Fruit fly (Drosophila melanogaster) whole organism, embryonic: ENCODE results near the gene Rpn10.

Experiments
- Asciz ChIP-seq: fragments of 200-800 bp; sonication (Bioruptor generic); optimal IDR thresholded peaks from 2 replicates; lab custom pipeline; 2017; ENCODE audit warnings: missing biosample characterization, mild to moderate bottlenecking, missing genetic modification characterization, missing genetic modification reagents
- Atf6 ChIP-seq: fragments of 200-800 bp; sonication (Bioruptor generic); IDR thresholded peaks from 2 replicates; pipeline ENCODE4 v1.3.6; 2022; ENCODE audit warnings: missing biosample characterization, missing genetic modification characterization
- B-H1 ChIP-seq: fragments of 200-800 bp; sonication (Bioruptor generic); IDR thresholded peaks from 3 replicates; pipeline ENCODE4 v1.3.6; 2022; ENCODE audit warnings: missing biosample characterization, missing genetic modification characterization
- Bteb2 ChIP-seq: fragments of 200-800 bp; sonication (Bioruptor generic); optimal IDR thresholded peaks from 2 replicates; lab custom pipeline; 2016; ENCODE audit warnings: missing biosample characterization, missing genetic modification characterization
- CG10274 ChIP-seq: fragments of 200-800 bp; sonication (Bioruptor generic); optimal IDR thresholded peaks from 3 replicates; lab custom pipeline; 2017; ENCODE audit warnings: missing biosample characterization, mild to moderate bottlenecking, missing genetic modification characterization
- CG10654 ChIP-seq: fragments of 200-800 bp; sonication (Bioruptor generic); optimal IDR thresholded peaks from 2 replicates; lab custom pipeline; 2016; ENCODE audit warnings: missing biosample characterization, missing genetic modification characterization
- CG10979 ChIP-seq: fragments of 200-800 bp; sonication (Bioruptor generic); optimal IDR thresholded peaks from 2 replicates; lab custom pipeline; 2018; ENCODE audit warnings: missing biosample characterization, mild to moderate bottlenecking, missing genetic modification characterization, moderate library complexity
- CG11085 ChIP-seq: fragments of 200-800 bp; sonication (Bioruptor generic); IDR thresholded peaks from 2 replicates; pipeline ENCODE4 v1.3.6; 2022; ENCODE audit warnings: missing biosample characterization, missing genetic modification characterization
- CG11398 ChIP-seq: fragments of 200-800 bp; sonication (Bioruptor generic); optimal IDR thresholded peaks from 2 replicates; lab custom pipeline; 2016; ENCODE audit warnings: missing biosample characterization, missing genetic modification characterization
- CG11456 ChIP-seq: fragments of 200-800 bp; sonication (Bioruptor generic); IDR thresholded peaks from 3 replicates; pipeline ENCODE4 v1.3.6; 2022; ENCODE audit warnings: missing biosample characterization, missing genetic modification characterization
- CG12155 ChIP-seq: fragments of 200-800 bp; sonication (Bioruptor generic); optimal IDR thresholded peaks from 3 replicates; lab custom pipeline; 2016; ENCODE audit warnings: missing biosample characterization, missing genetic modification characterization
- CG12236 ChIP-seq: fragments of 200-800 bp; sonication (Bioruptor generic); optimal IDR thresholded peaks from 2 replicates; lab custom pipeline; 2016; ENCODE audit warnings: missing biosample characterization, missing genetic modification characterization
- CG12391 ChIP-seq: fragments of 200-800 bp; sonication (Bioruptor generic); optimal IDR thresholded peaks from 3 replicates; lab custom pipeline; 2018; ENCODE audit warnings: missing biosample characterization, mild to moderate bottlenecking, missing genetic modification characterization, moderate library complexity
- CG12769 ChIP-seq: fragments of 200-800 bp; sonication (Bioruptor generic); optimal IDR thresholded peaks from 2 replicates; lab custom pipeline; 2019; ENCODE audit warnings: missing biosample characterization, mild to moderate bottlenecking, missing genetic modification characterization, moderate library complexity
- CG13287 ChIP-seq: fragments of 200-800 bp; sonication (Bioruptor generic); IDR thresholded peaks from 2 replicates; pipeline ENCODE4 v1.3.6; 2022; ENCODE audit warnings: missing biosample characterization, missing genetic modification characterization; ENCODE audit not compliant: partially characterized antibody
- CG15696 ChIP-seq: fragments of 200-800 bp; sonication (Bioruptor generic); optimal IDR thresholded peaks from 2 replicates; lab custom pipeline; 2019; ENCODE audit warnings: missing biosample characterization, mild to moderate bottlenecking, missing genetic modification characterization, moderate library complexity
- CG17328 ChIP-seq: fragments of 200-800 bp; sonication (Bioruptor generic); IDR thresholded peaks from 2 replicates; pipeline ENCODE4 v1.3.6; 2022; ENCODE audit warnings: missing biosample characterization, missing genetic modification characterization
- CG17385 ChIP-seq: fragments of 200-800 bp; sonication (Bioruptor generic); optimal IDR thresholded peaks from 3 replicates; lab custom pipeline; 2018; ENCODE audit warnings: missing biosample characterization, mild to moderate bottlenecking, missing genetic modification characterization
- CG17912 ChIP-seq: fragments of 200-800 bp; sonication (Bioruptor generic); optimal IDR thresholded peaks from 2 replicates; lab custom pipeline; 2018; ENCODE audit warnings: missing biosample characterization, mild to moderate bottlenecking, missing genetic modification characterization
- CG2199 ChIP-seq: fragments of 200-800 bp; sonication (Bioruptor generic); IDR thresholded peaks from 3 replicates; pipeline ENCODE4 v1.3.6; 2022; ENCODE audit warnings: missing biosample characterization, missing genetic modification characterization
- CG2889 ChIP-seq: fragments of 200-800 bp; sonication (Bioruptor generic); IDR thresholded peaks from 3 replicates; pipeline ENCODE4 v1.3.6; 2022; ENCODE audit warnings: missing biosample characterization, missing genetic modification characterization
- CG32532 ChIP-seq: fragments of 200-800 bp; sonication (Bioruptor generic); IDR thresholded peaks from 2 replicates; pipeline ENCODE4 v1.3.6; 2022; ENCODE audit warnings: missing biosample characterization, missing genetic modification characterization
- CG33557 ChIP-seq: fragments of 200-800 bp; sonication (Bioruptor generic); optimal IDR thresholded peaks from 2 replicates; lab custom pipeline; 2019; ENCODE audit warnings: missing biosample characterization, mild to moderate bottlenecking, missing genetic modification characterization, moderate library complexity
- CG6175 ChIP-seq: fragments of 200-800 bp; sonication (Bioruptor generic); IDR thresholded peaks from 3 replicates; pipeline ENCODE4 v1.3.6; 2022; ENCODE audit warnings: missing biosample characterization, missing genetic modification characterization
- CG7786 ChIP-seq: fragments of 200-800 bp; sonication (Bioruptor generic); optimal IDR thresholded peaks from 2 replicates; lab custom pipeline; 2016; ENCODE audit warnings: missing biosample characterization, missing genetic modification characterization
- CG8290 ChIP-seq, 3 experiments: fragments of 200-800 bp; sonication (Bioruptor generic); optimal IDR thresholded peaks; 2 replicates each; lab custom pipeline; 2016 to 2019; ENCODE audit warnings: missing biosample characterization in 3 of 3, missing genetic modification characterization in 3 of 3, mild to moderate bottlenecking in 2 of 3, moderate library complexity in 1 of 3
- CG8359 ChIP-seq: fragments of 200-800 bp; sonication (Bioruptor generic); optimal IDR thresholded peaks from 2 replicates; lab custom pipeline; 2017; ENCODE audit warnings: missing biosample characterization, mild to moderate bottlenecking, missing genetic modification characterization, borderline replicate concordance
- E2f2 ChIP-seq: fragments of 200-800 bp; sonication (Bioruptor generic); IDR thresholded peaks from 2 replicates; pipeline ENCODE4 v1.3.6; 2022; ENCODE audit warnings: missing biosample characterization, missing genetic modification characterization
- Elba2 ChIP-seq: fragments of 200-800 bp; sonication (Bioruptor generic); optimal IDR thresholded peaks from 3 replicates; lab custom pipeline; 2016; ENCODE audit warnings: missing biosample characterization, missing genetic modification characterization
- GATAe ChIP-seq: fragments of 200-800 bp; sonication (Bioruptor generic); conservative IDR thresholded peaks from 2 replicates; pipeline ENCODE4 v1.3.6; 2022; ENCODE audit warnings: missing biosample characterization, missing genetic modification characterization
- Hr3 ChIP-seq: fragments of 200-800 bp; sonication (Bioruptor generic); optimal IDR thresholded peaks from 3 replicates; lab custom pipeline; 2016; ENCODE audit warnings: missing biosample characterization, missing genetic modification characterization
- Hr39 ChIP-seq: fragments of >200 bp; optimal IDR thresholded peaks from 2 replicates; lab custom pipeline; 2017
- Max ChIP-seq: fragments of 200-800 bp; sonication (Bioruptor generic); optimal IDR thresholded peaks from 2 replicates; lab custom pipeline; 2016; ENCODE audit warnings: missing biosample characterization, mild to moderate bottlenecking, missing genetic modification characterization
- NC2β ChIP-seq: fragments of 200-800 bp; sonication (Bioruptor generic); optimal IDR thresholded peaks from 2 replicates; lab custom pipeline; 2016; ENCODE audit warnings: missing biosample characterization, missing genetic modification characterization
- Poxn ChIP-seq: fragments of 200-800 bp; sonication (Bioruptor generic); IDR thresholded peaks from 2 replicates; pipeline ENCODE4 v1.3.6; 2022; ENCODE audit warnings: missing biosample characterization, missing genetic modification characterization
- Ravus ChIP-seq: fragments of 200-800 bp; sonication (Bioruptor generic); IDR thresholded peaks from 2 replicates; pipeline ENCODE4 v1.3.6; 2022; ENCODE audit warnings: missing biosample characterization, missing genetic modification characterization
- Rx ChIP-seq: fragments of 200-800 bp; sonication (Bioruptor generic); IDR thresholded peaks from 2 replicates; pipeline ENCODE4 v1.3.6; 2022; ENCODE audit warnings: missing biosample characterization, missing genetic modification characterization
- Side ChIP-seq: fragments of 200-800 bp; sonication (Bioruptor generic); optimal IDR thresholded peaks from 2 replicates; lab custom pipeline; 2016; ENCODE audit warnings: missing biosample characterization, missing genetic modification characterization
- TFAM ChIP-seq: fragments of 200-800 bp; sonication (Bioruptor generic); optimal IDR thresholded peaks from 2 replicates; lab custom pipeline; 2017; ENCODE audit warnings: missing biosample characterization, missing genetic modification characterization, inconsistent platforms
- amos ChIP-seq: fragments of 200-800 bp; sonication (Bioruptor generic); IDR thresholded peaks from 2 replicates; pipeline ENCODE4 v1.3.6; 2022; ENCODE audit warnings: missing biosample characterization, missing genetic modification characterization; ENCODE audit not compliant: partially characterized antibody
- ash1 ChIP-seq: fragments of 200-800 bp; sonication (Bioruptor generic); optimal IDR thresholded peaks from 2 replicates; lab custom pipeline; 2018; ENCODE audit warnings: missing biosample characterization, mild to moderate bottlenecking, missing genetic modification characterization
- bbx ChIP-seq: fragments of 200-800 bp; sonication (Bioruptor generic); IDR thresholded peaks from 2 replicates; pipeline ENCODE4 v1.3.6; 2022; ENCODE audit warnings: missing biosample characterization, missing genetic modification characterization; ENCODE audit not compliant: partially characterized antibody
- bowl ChIP-seq: fragments of 200-800 bp; sonication (Bioruptor generic); IDR thresholded peaks from 2 replicates; pipeline ENCODE4 v1.3.6; 2022; ENCODE audit warnings: missing biosample characterization, missing genetic modification characterization
- cato ChIP-seq: fragments of 200-800 bp; sonication (Bioruptor generic); optimal IDR thresholded peaks from 2 replicates; lab custom pipeline; 2016; ENCODE audit warnings: missing biosample characterization, missing genetic modification characterization, borderline replicate concordance
- croc ChIP-seq: fragments of 200-800 bp; sonication (Bioruptor generic); conservative IDR thresholded peaks from 3 replicates; pipeline ENCODE4 v1.3.6; 2022; ENCODE audit warnings: missing biosample characterization, missing genetic modification characterization
- danr ChIP-seq: fragments of 200-800 bp; sonication (Bioruptor generic); IDR thresholded peaks from 2 replicates; pipeline ENCODE4 v1.3.6; 2022; ENCODE audit warnings: missing biosample characterization, missing genetic modification characterization
- knrl ChIP-seq: fragments of 200-800 bp; sonication (Bioruptor generic); IDR thresholded peaks from 3 replicates; pipeline ENCODE4 v1.3.6; 2022; ENCODE audit warnings: missing biosample characterization, missing genetic modification characterization; ENCODE audit not compliant: partially characterized antibody
- onecut ChIP-seq: fragments of 200-800 bp; sonication (Bioruptor generic); IDR thresholded peaks from 2 replicates; pipeline ENCODE4 v1.3.6; 2022; ENCODE audit warnings: missing biosample characterization, missing genetic modification characterization
- pho ChIP-seq: fragments of 200-800 bp; sonication (Bioruptor generic); optimal IDR thresholded peaks from 2 replicates; lab custom pipeline; 2016; ENCODE audit warnings: missing biosample characterization, missing genetic modification characterization
- salm ChIP-seq: fragments of 200-800 bp; sonication (Bioruptor generic); optimal IDR thresholded peaks from 2 replicates; lab custom pipeline; 2018; ENCODE audit warnings: missing biosample characterization, mild to moderate bottlenecking, missing genetic modification characterization

Gene Rpn10

DNA sequence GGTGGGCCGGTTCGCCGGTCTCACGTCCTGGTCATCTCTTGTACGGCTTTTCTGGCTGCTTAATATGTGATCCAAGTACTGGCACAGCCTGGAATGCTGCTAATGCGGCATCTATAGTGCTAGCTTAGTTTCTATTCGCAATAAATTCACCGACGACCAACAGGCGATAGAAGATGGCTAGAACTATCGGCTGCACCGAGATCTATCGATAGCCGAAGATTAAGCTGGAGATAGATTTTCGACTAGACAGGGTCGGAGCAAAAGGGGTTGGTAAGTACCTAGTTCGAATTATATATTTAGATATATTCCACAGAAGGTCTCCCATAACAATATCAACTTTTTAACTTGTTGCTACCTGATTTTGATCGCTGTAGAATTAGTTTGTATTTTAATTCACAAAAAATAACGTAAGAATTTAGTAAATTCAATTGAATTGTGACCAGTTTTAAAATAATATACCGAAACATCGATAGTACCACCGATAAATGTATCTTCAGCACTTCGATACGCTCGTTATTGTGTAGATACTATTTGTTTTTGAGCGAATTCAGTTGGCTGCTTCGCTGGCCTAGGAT lies 29.4 kb upstream of the Rpn10 start, which contains the start of the genes Glg1 and M6 (continued):
- TF ChIP-seq CG17385 (GFP tag; lab: Kevin White, UChicago) (peak; percentile 63), GATAe (GFP tag; lab: Robert Waterston, UW) (no peak), croc (0 out of 3 replicates have a peak, but pooled peaks have one; percentile 16), CG13287 (GFP tag; lab: Robert Waterston, UW) (peak; percentile 93), TFAM (GFP tag; lab: Kevin White, UChicago) (no peak), CG17328 (GFP tag; lab: Robert Waterston, UW) (peak; percentile 67), Bteb2 (GFP tag; lab: Kevin White, UChicago) (peak; percentile 59), E2f2 (GFP tag; lab: Robert Waterston, UW) (peak; percentile 55), CG2889 (no peak), Hr39 (no peak), CG12391 (tag; lab: Kevin White, UChicago) (peak; percentile 80), Asciz (GFP tag; lab: Kevin White, UChicago) (peak; percentile 39), B-H1 (GFP tag; lab: Robert Waterston, UW) (0 out of 3 replicates have a peak, but pooled peaks have one; percentile 28), CG7786 (GFP tag; lab: Kevin White, UChicago) (peak; percentile 72), CG12769 (tag; lab: Kevin White, UChicago) (peak; percentile 80), CG8359 (no peak), CG15696 (tag; lab: Kevin White, UChicago) (peak; percentile 66), danr (no peak), CG11085 (peak; percentile 36; the same call in 1 of the 2 replicates), CG32532 (GFP tag; lab: Robert Waterston, UW) (peak; percentile 65), CG11456 (GFP tag; lab: Robert Waterston, UW) (peak; percentile 71; the same call in 1 of the 3 replicates), Hr3 (GFP tag; lab: Kevin White, UChicago) (peak; percentile 71), CG10654 (GFP tag; lab: Kevin White, UChicago) (peak; percentile 55), salm (tag; lab: Kevin White, UChicago) (no peak), CG6175 (GFP tag; lab: Robert Waterston, UW) (no peak), Ravus (GFP tag; lab: Robert Waterston, UW) (0 out of 2 replicates have a peak, but pooled peaks have one; percentile 12), Rx (GFP tag; lab: Robert Waterston, UW) (0 out of 2 replicates have a peak, but pooled peaks have one; percentile 2), CG12155 (GFP tag; lab: Kevin White, UChicago) (peak; percentile 75), bowl (no peak), pho (peak; percentile 69), CG8290 (GFP tag; optimal IDR thresholded peaks at IDR 0.05; lab: Kevin White, UChicago) (peak; percentile 62), CG8290 (tag; optimal IDR thresholded peaks at IDR 0.05; lab: Kevin White, UChicago) (peak; percentile 63 to 74), CG11398 (GFP tag; lab: Kevin White, UChicago) (no peak), bbx (GFP tag; lab: Robert Waterston, UW) (peak; percentile 93), CG2199 (GFP tag; lab: Robert Waterston, UW) (0 out of 3 replicates have a peak, but pooled peaks have one; percentile 36), CG33557 (GFP tag; lab: Kevin White, UChicago) (peak; percentile 54), Max (peak; percentile 65), NC2β (GFP tag; lab: Kevin White, UChicago) (peak; percentile 45), CG17912 (GFP tag; lab: Kevin White, UChicago) (no peak), Poxn (no peak), cato (GFP tag; lab: Kevin White, UChicago) (peak; percentile 10), CG10979 (peak; percentile 57), knrl (GFP tag; lab: Robert Waterston, UW) (peak; percentile 96), ash1 (no peak), Side (GFP tag; lab: Kevin White, UChicago) (peak; percentile 41), CG10274 (GFP tag; lab: Kevin White, UChicago) (no peak), CG12236 (GFP tag; lab: Kevin White, UChicago) (peak; percentile 6), Elba2 (peak; percentile 51), amos (peak; percentile 93), Atf6 (GFP tag; lab: Robert Waterston, UW) (no peak), onecut (GFP tag; lab: Robert Waterston, UW) (peak; percentile 58)
